Fruit fly (Drosophila melanogaster) whole organism, embryonic: ENCODE data around the gene nesd.

Experiments
- Adf1 ChIP-seq: fragments of 200-800 bp; sonication (Bioruptor generic); IDR thresholded peaks from 2 replicates; pipeline ENCODE4 v1.3.6; 2022; ENCODE audit warnings: missing biosample characterization, missing genetic modification characterization
- C15 ChIP-seq: fragments of 200-800 bp; sonication (Bioruptor generic); IDR thresholded peaks from 3 replicates; pipeline ENCODE4 v1.3.6; 2022; ENCODE audit warnings: missing biosample characterization, missing genetic modification characterization
- CG11695 ChIP-seq: fragments of 200-800 bp; sonication (Bioruptor generic); IDR thresholded peaks from 3 replicates; pipeline ENCODE4 v1.3.6; 2022; ENCODE audit warnings: missing biosample characterization, missing genetic modification characterization
- CG12659 ChIP-seq: fragments of 200-800 bp; sonication (Bioruptor generic); optimal IDR thresholded peaks from 3 replicates; lab custom pipeline; 2017; ENCODE audit warnings: mild to moderate bottlenecking, missing biosample characterization, missing genetic modification reagents, missing genetic modification characterization
- CG13296 ChIP-seq: fragments of 200-800 bp; sonication (Bioruptor generic); optimal IDR thresholded peaks from 3 replicates; lab custom pipeline; 2018; ENCODE audit warnings: missing biosample characterization, mild to moderate bottlenecking, missing genetic modification characterization
- CG14441 ChIP-seq: fragments of 200-800 bp; sonication (Bioruptor generic); IDR thresholded peaks from 2 replicates; pipeline ENCODE4 v1.3.6; 2022; ENCODE audit warnings: missing biosample characterization, missing genetic modification characterization
- CG1603 ChIP-seq: fragments of 200-800 bp; sonication (Bioruptor generic); optimal IDR thresholded peaks from 2 replicates; lab custom pipeline; 2019; ENCODE audit warnings: missing biosample characterization, mild to moderate bottlenecking, missing genetic modification characterization, moderate library complexity
- CG17568 ChIP-seq: fragments of 200-800 bp; sonication (Bioruptor generic); optimal IDR thresholded peaks from 2 replicates; lab custom pipeline; 2018; ENCODE audit warnings: missing biosample characterization, mild to moderate bottlenecking, missing genetic modification characterization, moderate library complexity
- CG17802 ChIP-seq: fragments of 200-800 bp; sonication (Bioruptor generic); optimal IDR thresholded peaks from 2 replicates; lab custom pipeline; 2018; ENCODE audit warnings: missing biosample characterization, mild to moderate bottlenecking, missing genetic modification characterization, moderate library complexity
- CG18262 ChIP-seq: fragments of 200-800 bp; optimal IDR thresholded peaks from 3 replicates; lab custom pipeline; 2019; ENCODE audit warnings: missing biosample characterization, mild to moderate bottlenecking, missing genetic modification characterization, moderate library complexity
- CG2678 ChIP-seq: fragments of 200-800 bp; sonication (Bioruptor generic); optimal IDR thresholded peaks from 3 replicates; lab custom pipeline; 2019; ENCODE audit warnings: missing biosample characterization, mild to moderate bottlenecking, missing genetic modification characterization, moderate library complexity
- CG30403 ChIP-seq: fragments of 200-800 bp; sonication (Bioruptor generic); optimal IDR thresholded peaks from 3 replicates; lab custom pipeline; 2016; ENCODE audit warnings: missing biosample characterization, missing genetic modification characterization
- CG3163 ChIP-seq: fragments of 200-800 bp; sonication (Bioruptor generic); optimal IDR thresholded peaks from 3 replicates; lab custom pipeline; 2016; ENCODE audit warnings: missing biosample characterization, missing genetic modification characterization
- CG4404 ChIP-seq: fragments of 200-800 bp; sonication (Bioruptor generic); IDR thresholded peaks from 2 replicates; pipeline ENCODE4 v1.3.6; 2022; ENCODE audit warnings: missing biosample characterization, missing genetic modification characterization
- CG6175 ChIP-seq: fragments of 200-800 bp; sonication (Bioruptor generic); IDR thresholded peaks from 3 replicates; pipeline ENCODE4 v1.3.6; 2022; ENCODE audit warnings: missing biosample characterization, missing genetic modification characterization
- CG7372 ChIP-seq: fragments of 200-800 bp; sonication (Bioruptor generic); IDR thresholded peaks from 2 replicates; pipeline ENCODE4 v1.3.6; 2022; ENCODE audit warnings: missing biosample characterization, missing genetic modification characterization
- CG7839 ChIP-seq: fragments of 200-800 bp; sonication (Bioruptor generic); optimal IDR thresholded peaks from 3 replicates; lab custom pipeline; 2018; ENCODE audit warnings: missing biosample characterization, mild to moderate bottlenecking, missing genetic modification characterization, moderate library complexity
- CG9797 ChIP-seq: fragments of 200-800 bp; sonication (Bioruptor generic); optimal IDR thresholded peaks from 3 replicates; lab custom pipeline; 2018; ENCODE audit warnings: missing biosample characterization, mild to moderate bottlenecking, missing genetic modification characterization
- Drgx ChIP-seq: fragments of 200-800 bp; sonication (Bioruptor generic); IDR thresholded peaks from 2 replicates; pipeline ENCODE4 v1.3.6; 2022; ENCODE audit warnings: missing biosample characterization, missing genetic modification characterization
- Fer1 ChIP-seq: fragments of 200-800 bp; sonication (Bioruptor generic); optimal IDR thresholded peaks from 2 replicates; lab custom pipeline; 2017; ENCODE audit warnings: missing biosample characterization, mild to moderate bottlenecking, missing genetic modification characterization
- HHEX ChIP-seq: fragments of 200-800 bp; sonication (Bioruptor generic); optimal IDR thresholded peaks from 3 replicates; lab custom pipeline; 2017; ENCODE audit warnings: missing biosample characterization, mild to moderate bottlenecking, missing genetic modification characterization, missing genetic modification reagents
- HLH4C ChIP-seq: fragments of 200-800 bp; sonication (Bioruptor generic); IDR thresholded peaks from 3 replicates; pipeline ENCODE4 v1.3.6; 2022; ENCODE audit warnings: missing biosample characterization, missing genetic modification characterization; ENCODE audit not compliant: partially characterized antibody
- HLHmδ ChIP-seq: fragments of 200-800 bp; sonication (Bioruptor generic); optimal IDR thresholded peaks from 2 replicates; lab custom pipeline; 2018; ENCODE audit warnings: missing biosample characterization, mild to moderate bottlenecking, missing genetic modification characterization, moderate library complexity
- HmgD ChIP-seq: fragments of 200-800 bp; sonication (Bioruptor generic); optimal IDR thresholded peaks from 3 replicates; lab custom pipeline; 2016; ENCODE audit warnings: missing biosample characterization, missing genetic modification characterization
- Hmr ChIP-seq: fragments of 200-800 bp; sonication (Bioruptor generic); optimal IDR thresholded peaks from 3 replicates; lab custom pipeline; 2017; ENCODE audit warnings: mild to moderate bottlenecking, missing biosample characterization, missing genetic modification reagents, missing genetic modification characterization
- Hr39 ChIP-seq: fragments of >200 bp; optimal IDR thresholded peaks from 2 replicates; lab custom pipeline; 2017
- Max ChIP-seq: fragments of 200-800 bp; sonication (Bioruptor generic); optimal IDR thresholded peaks from 2 replicates; lab custom pipeline; 2016; ENCODE audit warnings: missing biosample characterization, mild to moderate bottlenecking, missing genetic modification characterization
- Side ChIP-seq: fragments of 200-800 bp; sonication (Bioruptor generic); optimal IDR thresholded peaks from 2 replicates; lab custom pipeline; 2016; ENCODE audit warnings: missing biosample characterization, missing genetic modification characterization
- Sox100B ChIP-seq: fragments of 200-800 bp; sonication (Bioruptor generic); optimal IDR thresholded peaks from 3 replicates; lab custom pipeline; 2018; ENCODE audit warnings: missing biosample characterization, mild to moderate bottlenecking, missing genetic modification characterization
- Sry-β ChIP-seq: fragments of 200-800 bp; sonication (Bioruptor generic); optimal IDR thresholded peaks from 2 replicates; lab custom pipeline; 2018; ENCODE audit warnings: missing biosample characterization, mild to moderate bottlenecking, missing genetic modification characterization, moderate library complexity
- Ssrp ChIP-seq: fragments of 200-800 bp; sonication (Bioruptor generic); optimal IDR thresholded peaks from 2 replicates; lab custom pipeline; 2018; ENCODE audit warnings: missing biosample characterization, mild to moderate bottlenecking, missing genetic modification characterization, moderate library complexity
- Vsx1 ChIP-seq: fragments of 200-800 bp; sonication (Bioruptor generic); optimal IDR thresholded peaks from 2 replicates; lab custom pipeline; 2017; ENCODE audit warnings: missing biosample characterization, mild to moderate bottlenecking, missing genetic modification characterization, missing genetic modification reagents
- Xbp1 ChIP-seq: fragments of 200-800 bp; sonication (Bioruptor generic); optimal IDR thresholded peaks from 3 replicates; lab custom pipeline; 2016; ENCODE audit warnings: missing biosample characterization, mild to moderate bottlenecking, missing genetic modification characterization
- ara ChIP-seq: fragments of 200-800 bp; sonication (Bioruptor generic); IDR thresholded peaks from 2 replicates; pipeline ENCODE4 v1.3.6; 2022; ENCODE audit warnings: missing biosample characterization, missing genetic modification characterization
- bowl ChIP-seq: fragments of 200-800 bp; sonication (Bioruptor generic); IDR thresholded peaks from 2 replicates; pipeline ENCODE4 v1.3.6; 2022; ENCODE audit warnings: missing biosample characterization, missing genetic modification characterization
- bsh ChIP-seq, 2 experiments: fragments of 200-800 bp; sonication (Bioruptor generic); optimal IDR thresholded peaks; 2 replicates each; lab custom pipeline; 2017 to 2018; ENCODE audit warnings: mild to moderate bottlenecking in 2 of 2, missing biosample characterization in 2 of 2, missing genetic modification characterization in 2 of 2, moderate library complexity in 1 of 2
- cad ChIP-seq: fragments of >200 bp; optimal IDR thresholded peaks from 2 replicates; lab custom pipeline; 2017; ENCODE audit warnings: missing biosample characterization, missing genetic modification characterization
- corto ChIP-seq: fragments of 200-800 bp; sonication (Bioruptor generic); optimal IDR thresholded peaks from 2 replicates; lab custom pipeline; 2016; ENCODE audit warnings: missing biosample characterization, mild to moderate bottlenecking, missing genetic modification characterization, moderate library complexity
- fu2 ChIP-seq: fragments of 200-800 bp; sonication (Bioruptor generic); optimal IDR thresholded peaks from 2 replicates; lab custom pipeline; 2016; ENCODE audit warnings: missing biosample characterization, missing genetic modification characterization
- h ChIP-seq: fragments of >200 bp; optimal IDR thresholded peaks from 2 replicates; lab custom pipeline; 2017
- ind ChIP-seq: fragments of 200-800 bp; sonication (Bioruptor generic); optimal IDR thresholded peaks from 3 replicates; lab custom pipeline; 2016; ENCODE audit warnings: missing biosample characterization, missing genetic modification characterization
- jing ChIP-seq: fragments of 200-800 bp; sonication (Bioruptor generic); optimal IDR thresholded peaks from 2 replicates; lab custom pipeline; 2018; ENCODE audit warnings: missing biosample characterization, mild to moderate bottlenecking, missing genetic modification characterization
- knrl ChIP-seq: fragments of 200-800 bp; sonication (Bioruptor generic); IDR thresholded peaks from 3 replicates; pipeline ENCODE4 v1.3.6; 2022; ENCODE audit warnings: missing biosample characterization, missing genetic modification characterization; ENCODE audit not compliant: partially characterized antibody
- mam ChIP-seq: fragments of 200-800 bp; sonication (Bioruptor generic); optimal IDR thresholded peaks from 3 replicates; lab custom pipeline; 2016; ENCODE audit warnings: missing biosample characterization, missing genetic modification characterization
- nerfin-1 ChIP-seq: fragments of 200-800 bp; sonication (Bioruptor generic); optimal IDR thresholded peaks from 3 replicates; lab custom pipeline; 2019; ENCODE audit warnings: missing biosample characterization, mild to moderate bottlenecking, missing genetic modification characterization, moderate library complexity
- phol ChIP-seq: fragments of 200-800 bp; sonication (Bioruptor generic); optimal IDR thresholded peaks from 3 replicates; lab custom pipeline; 2018; ENCODE audit warnings: missing biosample characterization, mild to moderate bottlenecking, missing genetic modification characterization, moderate library complexity
- run ChIP-seq: fragments of 200-800 bp; sonication (Bioruptor generic); optimal IDR thresholded peaks from 3 replicates; lab custom pipeline; 2018; ENCODE audit warnings: missing biosample characterization, mild to moderate bottlenecking, missing genetic modification characterization
- sd ChIP-seq: fragments of 200-800 bp; sonication (Bioruptor generic); optimal IDR thresholded peaks from 3 replicates; lab custom pipeline; 2018; ENCODE audit warnings: missing biosample characterization, mild to moderate bottlenecking, missing genetic modification characterization, moderate library complexity
- sug ChIP-seq: fragments of 200-800 bp; optimal IDR thresholded peaks from 2 replicates; lab custom pipeline; 2019; ENCODE audit warnings: missing biosample characterization, mild to moderate bottlenecking, missing genetic modification characterization, moderate library complexity
- vfl ChIP-seq: fragments of 200-800 bp; sonication (Bioruptor generic); optimal IDR thresholded peaks from 2 replicates; lab custom pipeline; 2016; ENCODE audit warnings: missing biosample characterization, missing genetic modification characterization
- wek ChIP-seq: fragments of 200-800 bp; sonication (Bioruptor generic); optimal IDR thresholded peaks from 3 replicates; lab custom pipeline; 2018; ENCODE audit warnings: missing biosample characterization, mild to moderate bottlenecking, missing genetic modification characterization, moderate library complexity

The nesd gene

dm6 chr2L:20078880-20079279, 14.9 kb upstream of the nesd start (continued):
- TF ChIP-seq sug (tag; lab: Kevin White, UChicago) (peak; percentile 47), CG6175 (GFP tag; lab: Robert Waterston, UW) (peak; percentile 50; the same call in 1 of the 3 replicates), Sry-β (GFP tag; lab: Kevin White, UChicago) (no peak), bsh (GFP tag; optimal IDR thresholded peaks at IDR 0.05; lab: Kevin White, UChicago) (no peak), CG4404 (GFP tag; lab: Robert Waterston, UW) (0 out of 2 replicates have a peak, but pooled peaks have one; percentile 29), Adf1 (GFP tag; lab: Robert Waterston, UW) (peak; percentile 25; the same call in 1 of the 2 replicates), HHEX (GFP tag; lab: Kevin White, UChicago) (no peak), cad (GFP tag; lab: Kevin White, UChicago) (no peak), Side (GFP tag; lab: Kevin White, UChicago) (no peak), Max (GFP tag; lab: Kevin White, UChicago) (peak; percentile 5), CG1603 (tag; lab: Kevin White, UChicago) (no peak), HLH4C (no peak), Hr39 (no peak), vfl (no peak), run (tag; lab: Kevin White, UChicago) (no peak), CG2678 (peak; percentile 46), phol (peak; percentile 7), h (lab: Kevin White, UChicago) (no peak), CG14441 (peak; percentile 56; the same call in 1 of the 2 replicates), sd (tag; lab: Kevin White, UChicago) (peak; percentile 49), Sox100B (no peak), bowl (GFP tag; lab: Robert Waterston, UW) (no peak), CG12659 (peak; percentile 26), CG7839 (tag; lab: Kevin White, UChicago) (peak; percentile 32), ind (peak; percentile 34), C15 (GFP tag; lab: Robert Waterston, UW) (no peak), CG9797 (GFP tag; lab: Kevin White, UChicago) (no peak), CG17802 (tag; lab: Kevin White, UChicago) (no peak), CG17568 (no peak), CG18262 (tag; lab: Kevin White, UChicago) (no peak), wek (GFP tag; lab: Kevin White, UChicago) (no peak), Hmr (peak; percentile 44), Ssrp (tag; lab: Kevin White, UChicago) (no peak), CG7372 (GFP tag; lab: Robert Waterston, UW) (no peak), CG13296 (GFP tag; lab: Kevin White, UChicago) (no peak), Vsx1 (GFP tag; lab: Kevin White, UChicago) (no peak), corto (GFP tag; lab: Kevin White, UChicago) (no peak), Drgx (GFP tag; lab: Robert Waterston, UW) (no peak), nerfin-1 (tag; lab: Kevin White, UChicago) (no peak), HmgD (GFP tag; lab: Kevin White, UChicago) (no peak), ara (GFP tag; lab: Robert Waterston, UW) (no peak; the same call in 1 of the 2 replicates), CG11695 (GFP tag; lab: Robert Waterston, UW) (0 out of 3 replicates have a peak, but pooled peaks have one; percentile 7), CG3163 (GFP tag; lab: Kevin White, UChicago) (no peak), fu2 (GFP tag; lab: Kevin White, UChicago) (peak; percentile 46), CG30403 (GFP tag; lab: Kevin White, UChicago) (peak; percentile 29), jing (GFP tag; lab: Kevin White, UChicago) (no peak), mam (GFP tag; lab: Kevin White, UChicago) (no peak), knrl (GFP tag; lab: Robert Waterston, UW) (no peak), Fer1 (GFP tag; lab: Kevin White, UChicago) (peak; percentile 1), HLHmδ (GFP tag; lab: Kevin White, UChicago) (no peak), Xbp1 (GFP tag; lab: Kevin White, UChicago) (peak; percentile 2)
